Fruit fly (Drosophila melanogaster): ENCODE measurements around the gene CG11426.

dm6 chr3L:22424711-22425110 is 45.6 kb upstream of the CG11426 start:
- TF ChIP-seq ey (GFP tag; optimal IDR thresholded peaks at IDR 0.05) (no peak), Hnf4 (GFP tag; optimal IDR thresholded peaks at IDR 0.05) (no peak), Hr83 (GFP tag; optimal IDR thresholded peaks at IDR 0.05; ENCODE audit: poor library complexity, severe bottlenecking) (no peak), lola (GFP tag; optimal IDR thresholded peaks at IDR 0.05) (no peak), Jra (GFP tag; optimal IDR thresholded peaks at IDR 0.05) (no peak), tai (GFP tag; optimal IDR thresholded peaks at IDR 0.05) (no peak), psq (GFP tag; optimal IDR thresholded peaks at IDR 0.05) (no peak), Rel (GFP tag; optimal IDR thresholded peaks at IDR 0.05) (no peak), Rel (tag; optimal IDR thresholded peaks at IDR 0.05) (no peak), woc (GFP tag; optimal IDR thresholded peaks at IDR 0.05) (no peak)
